Fruit fly (Drosophila melanogaster): ENCODE results near the gene CG8173.

dm6 chrX:17657716-17658115 lies 51.7 kb downstream of the CG8173 start:
- no peak for TF ChIP-seq CTCF (optimal IDR thresholded peaks at IDR 0.05)
- TF ChIP-seq CG8478 (optimal IDR thresholded peaks at IDR 0.05) = no peak

All from S2 (cell line).